Worm (Caenorhabditis elegans) whole organism, mixed stage, embryonic: ENCODE data around the gene F57A10.2.

Experiments
- nhr-12 ChIP-seq: fragments of 150-350 bp; optimal IDR thresholded peaks from 2 replicates; lab custom pipeline; 2014; ENCODE audit warnings: missing biosample characterization, missing genetic modification characterization
- pha-4 ChIP-seq: fragments of 150-350 bp; optimal IDR thresholded peaks from 2 replicates; lab custom pipeline; 2018; ENCODE audit warnings: missing biosample characterization, missing genetic modification reagents, missing genetic modification characterization
- sem-2 ChIP-seq: fragments of 200-800 bp; sonication (Bioruptor generic); optimal IDR thresholded peaks from 2 replicates; lab custom pipeline; 2018; ENCODE audit warnings: mild to moderate bottlenecking, missing genetic modification characterization, missing compliant biosample characterization
- tbx-8 ChIP-seq: fragments of 200-800 bp; sonication (Bioruptor generic); optimal IDR thresholded peaks from 2 replicates; lab custom pipeline; 2018; ENCODE audit warnings: mild to moderate bottlenecking, missing genetic modification characterization, moderate library complexity, missing compliant biosample characterization

- TF ChIP-seq sem-2 (no peak), tbx-8 (GFP tag; lab: Kevin White, UChicago) (no peak), nhr-12 (tag; lab: Kevin White, UChicago) (no peak), pha-4 (no peak)
Observed at ce11 chrV:15741851-15742250, 24.5 kb upstream of the F57A10.2 start, which contains the start of gene str-18.
